Worm (Caenorhabditis elegans): ENCODE data around the gene twk-16.

- TF ChIP-seq R02D3.7 (tag; optimal IDR thresholded peaks at IDR 0.05) (no peak), nhr-77 (tag; optimal IDR thresholded peaks at IDR 0.05) (no peak), spr-3 (GFP tag; optimal IDR thresholded peaks at IDR 0.05) (no peak), ZK546.5 (tag; optimal IDR thresholded peaks at IDR 0.05) (no peak), lin-13 (GFP tag; optimal IDR thresholded peaks at IDR 0.05) (no peak)
Observed at ce11 chrX:3118596-3119287, 37.8 kb downstream of the twk-16 start.
